Fruit fly (Drosophila melanogaster) whole organism, prepupa: ENCODE measurements around the gene CG31176.
A peak's percentile ranks its signal among the peaks of the same experiment; 100 is the strongest.

ENCODE experiments used
- CG10669 ChIP-seq: fragments of 200-800 bp; sonication (Bioruptor generic); optimal IDR thresholded peaks from 3 replicates; lab custom pipeline; 2018; ENCODE audit warnings: missing biosample characterization, mild to moderate bottlenecking, missing genetic modification characterization, moderate library complexity
- CG11294 ChIP-seq: fragments of 200-800 bp; sonication (Bioruptor generic); IDR thresholded peaks from 2 replicates; pipeline ENCODE4 v1.3.6; 2022; ENCODE audit warnings: missing biosample characterization, missing genetic modification characterization
- CG11762 ChIP-seq: fragments of 200-800 bp; sonication (Bioruptor generic); optimal IDR thresholded peaks from 3 replicates; lab custom pipeline; 2016; ENCODE audit warnings: missing biosample characterization, missing genetic modification characterization; ENCODE audit not compliant: insufficient read depth
- CG31627 ChIP-seq: fragments of 200-800 bp; sonication (Bioruptor generic); optimal IDR thresholded peaks from 3 replicates; lab custom pipeline; 2016; ENCODE audit warnings: missing biosample characterization, missing genetic modification characterization
- CG32006 ChIP-seq: fragments of 200-800 bp; sonication (Bioruptor generic); optimal IDR thresholded peaks from 3 replicates; lab custom pipeline; 2017; ENCODE audit warnings: missing biosample characterization, mild to moderate bottlenecking, missing genetic modification characterization
- CG34406 ChIP-seq: fragments of 200-800 bp; sonication (Bioruptor generic); optimal IDR thresholded peaks from 3 replicates; lab custom pipeline; 2016; ENCODE audit warnings: missing biosample characterization, missing genetic modification characterization
- CG4318 ChIP-seq: fragments of 200-800 bp; sonication (Bioruptor generic); optimal IDR thresholded peaks from 3 replicates; lab custom pipeline; 2017; ENCODE audit warnings: missing biosample characterization, mild to moderate bottlenecking, missing genetic modification characterization
- CG6276 ChIP-seq: fragments of 200-800 bp; sonication (Bioruptor generic); optimal IDR thresholded peaks from 2 replicates; lab custom pipeline; 2017; ENCODE audit warnings: missing biosample characterization, mild to moderate bottlenecking, missing genetic modification characterization
- CG6808 ChIP-seq: fragments of 200-800 bp; sonication (Bioruptor generic); optimal IDR thresholded peaks from 3 replicates; lab custom pipeline; 2017; ENCODE audit warnings: missing biosample characterization, missing genetic modification characterization, mild to moderate bottlenecking, moderate library complexity, missing genetic modification reagents
- CG8119 ChIP-seq: fragments of 200-800 bp; sonication (Bioruptor generic); IDR thresholded peaks from 3 replicates; pipeline ENCODE4 v1.3.6; 2022; ENCODE audit warnings: missing biosample characterization, missing genetic modification characterization
- CG9139 ChIP-seq: fragments of 200-800 bp; sonication (Bioruptor generic); optimal IDR thresholded peaks from 3 replicates; lab custom pipeline; 2017; ENCODE audit warnings: missing biosample characterization, mild to moderate bottlenecking, missing genetic modification characterization
- Eip75B ChIP-seq: fragments of 200-800 bp; sonication (Bioruptor generic); optimal IDR thresholded peaks from 3 replicates; lab custom pipeline; 2016; ENCODE audit warnings: missing biosample characterization, missing genetic modification characterization
- Eip78C ChIP-seq: fragments of 200-800 bp; sonication (Bioruptor generic); peaks from one replicate; lab custom pipeline; 2016; ENCODE audit warnings: missing biosample characterization, missing genetic modification characterization
- Ets96B ChIP-seq: fragments of 200-800 bp; optimal IDR thresholded peaks from 2 replicates; lab custom pipeline; 2019; ENCODE audit warnings: missing biosample characterization, mild to moderate bottlenecking, missing genetic modification characterization, moderate library complexity
- Gug ChIP-seq: fragments of 200-800 bp; sonication (Bioruptor generic); IDR thresholded peaks from 2 replicates; pipeline ENCODE4 v1.3.6; 2022; ENCODE audit warnings: missing biosample characterization, missing genetic modification characterization
- Hr39 ChIP-seq: fragments of 200-800 bp; sonication (Bioruptor generic); optimal IDR thresholded peaks from 2 replicates; lab custom pipeline; 2016; ENCODE audit warnings: missing biosample characterization, missing genetic modification characterization
- Lpt ChIP-seq: fragments of 200-800 bp; sonication (Bioruptor generic); optimal IDR thresholded peaks from 3 replicates; lab custom pipeline; 2016; ENCODE audit warnings: missing biosample characterization, missing genetic modification characterization
- Sox102F ChIP-seq: fragments of 200-800 bp; sonication (Bioruptor generic); optimal IDR thresholded peaks from 2 replicates; lab custom pipeline; 2016; ENCODE audit warnings: missing biosample characterization, mild to moderate bottlenecking, missing genetic modification characterization
- Sox14 ChIP-seq: fragments of 200-800 bp; sonication (Bioruptor generic); optimal IDR thresholded peaks from 3 replicates; lab custom pipeline; 2016; ENCODE audit warnings: missing biosample characterization, missing genetic modification characterization
- achi ChIP-seq: fragments of 200-800 bp; sonication (Bioruptor generic); optimal IDR thresholded peaks from 3 replicates; lab custom pipeline; 2016; ENCODE audit warnings: missing biosample characterization, missing genetic modification characterization
- cyc ChIP-seq: fragments of 200-800 bp; sonication (Bioruptor generic); optimal IDR thresholded peaks from 3 replicates; lab custom pipeline; 2016; ENCODE audit warnings: missing biosample characterization, missing genetic modification characterization
- dac ChIP-seq: fragments of 200-800 bp; sonication (Bioruptor generic); optimal IDR thresholded peaks from 2 replicates; lab custom pipeline; 2017; ENCODE audit warnings: missing biosample characterization, mild to moderate bottlenecking, missing genetic modification characterization
- fd59A ChIP-seq: fragments of 200-800 bp; sonication (Bioruptor generic); optimal IDR thresholded peaks from 2 replicates; lab custom pipeline; 2017; ENCODE audit warnings: missing biosample characterization, mild to moderate bottlenecking, missing genetic modification characterization, missing genetic modification reagents
- lz ChIP-seq: fragments of 200-800 bp; sonication (Bioruptor generic); optimal IDR thresholded peaks from 3 replicates; lab custom pipeline; 2016; ENCODE audit warnings: missing biosample characterization, missing genetic modification characterization
- net ChIP-seq: fragments of 200-800 bp; sonication (Bioruptor generic); optimal IDR thresholded peaks from 3 replicates; lab custom pipeline; 2016; ENCODE audit warnings: missing biosample characterization, missing genetic modification characterization
- pdm3 ChIP-seq: fragments of 200-800 bp; sonication (Bioruptor generic); optimal IDR thresholded peaks from 3 replicates; lab custom pipeline; 2016; ENCODE audit warnings: missing biosample characterization, missing genetic modification characterization
- salr ChIP-seq, 2 experiments: fragments of 200-800 bp; sonication (Bioruptor generic); optimal IDR thresholded peaks; 3 replicates each; lab custom pipeline; 2016 to 2018; ENCODE audit warnings: missing biosample characterization in 2 of 2, missing genetic modification characterization in 2 of 2, mild to moderate bottlenecking in 1 of 2
- svp ChIP-seq: fragments of 200-800 bp; sonication (Bioruptor generic); peaks from one replicate; lab custom pipeline; 2016; ENCODE audit warnings: missing biosample characterization, missing genetic modification characterization
- topi ChIP-seq: fragments of 200-800 bp; sonication (Bioruptor generic); optimal IDR thresholded peaks from 3 replicates; lab custom pipeline; 2016; ENCODE audit warnings: missing biosample characterization, missing genetic modification characterization
- vri ChIP-seq: fragments of 200-800 bp; sonication (Bioruptor generic); optimal IDR thresholded peaks from 3 replicates; lab custom pipeline; 2016; ENCODE audit warnings: missing biosample characterization, mild to moderate bottlenecking, missing genetic modification characterization

Gene CG31176

DNA sequence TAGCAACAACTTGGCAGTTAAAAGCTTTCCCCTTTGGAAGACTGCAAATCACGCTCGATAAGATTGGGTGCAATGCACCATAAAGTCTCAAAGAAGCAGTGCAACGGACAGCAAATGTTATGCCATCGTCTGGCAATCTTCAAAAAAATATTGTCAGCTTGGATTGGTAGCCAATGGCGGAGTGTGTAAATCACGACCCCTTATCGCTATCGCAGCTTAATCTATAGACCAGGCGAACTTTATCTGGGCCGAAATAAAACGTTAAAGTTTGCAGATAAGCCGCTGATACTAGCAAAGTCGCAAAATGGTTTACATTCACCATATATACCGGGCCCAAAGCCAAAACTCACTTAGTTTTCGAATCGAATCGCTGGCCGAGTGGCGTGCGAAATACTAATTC is 34.5 kb upstream of the CG31176 start, which contains the start of gene CG31198:
CG31198 (plus strand) TSS at position 351 of the 400 bp plus-strand sequence.
- TF ChIP-seq net (GFP tag; lab: Kevin White, UChicago) (no peak), vri (peak; percentile 98)

DNA sequence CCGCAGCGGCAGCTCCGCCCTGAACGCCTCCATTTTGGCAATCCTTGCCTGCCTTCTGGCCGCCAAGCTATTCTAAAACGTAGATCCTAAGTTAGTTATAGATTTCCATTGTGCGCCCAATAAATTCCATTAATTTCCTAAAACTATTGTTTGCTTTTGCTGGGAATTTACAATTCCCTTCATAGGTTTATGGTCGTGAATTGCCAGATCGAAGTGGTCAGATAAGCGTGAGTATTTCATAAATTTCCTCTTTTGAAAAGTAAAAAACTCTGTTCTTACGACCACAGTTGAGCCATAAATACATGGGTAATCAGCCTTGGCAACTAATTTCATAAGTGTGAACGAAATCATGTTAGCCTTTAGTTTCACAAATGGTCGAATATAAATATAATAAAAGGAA is 33.6 kb upstream of the CG31176 start:
- TF ChIP-seq Sox102F (no peak), Hr39 (GFP tag; lab: Kevin White, UChicago) (no peak)

DNA sequence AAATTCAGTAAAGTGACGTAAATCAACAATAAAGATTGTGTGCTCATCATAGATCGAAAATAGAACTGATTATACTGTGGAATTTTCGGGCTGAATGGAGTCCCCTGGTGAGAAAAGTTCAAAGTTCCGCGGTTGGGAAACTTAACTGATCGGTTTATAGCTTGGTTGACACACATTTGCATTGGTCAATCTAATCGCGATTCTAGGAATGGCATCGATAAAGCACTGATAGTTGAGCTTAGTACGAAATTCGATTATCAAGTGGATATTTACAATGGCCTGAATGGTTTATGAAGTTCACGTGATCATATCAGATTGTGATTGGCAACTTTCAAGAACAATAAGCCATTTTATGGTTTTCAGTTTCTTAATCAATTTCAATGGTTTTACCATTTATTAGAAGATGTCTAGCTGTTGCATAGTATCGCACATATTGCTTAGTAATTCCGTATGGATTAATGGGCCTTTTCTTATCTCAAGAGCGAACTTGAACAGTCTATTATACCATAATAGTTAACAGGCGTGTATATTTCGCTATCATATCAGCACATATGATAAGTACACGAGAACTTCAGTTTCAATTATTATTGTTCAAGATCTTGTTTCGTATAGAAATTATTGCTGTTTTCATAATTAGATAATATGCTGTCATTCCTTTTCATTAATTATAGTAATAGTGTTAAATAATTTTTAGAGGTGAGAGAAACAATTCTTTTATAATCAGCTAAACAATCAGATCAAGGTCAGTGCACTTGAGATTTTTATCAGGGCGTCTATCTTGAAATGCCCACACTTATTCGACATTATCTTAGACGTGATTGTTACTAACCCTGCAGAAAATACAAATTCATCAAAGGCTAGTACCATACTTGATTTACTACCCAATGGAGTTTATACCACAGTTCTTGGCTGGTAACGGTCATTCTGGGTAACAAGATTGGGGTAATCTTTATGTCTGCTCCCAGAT is 29.8 kb upstream of the CG31176 start, which contains the start of gene CG31233:
CG31233 (plus strand) TSS at position 900 of the 967 bp plus-strand sequence.
- TF ChIP-seq Sox14 (GFP tag; lab: Kevin White, UChicago) (no peak), Eip75B (no peak), Hr39 (GFP tag; lab: Kevin White, UChicago) (no peak), CG11294 (GFP tag; lab: Robert Waterston, UW) (no peak), net (GFP tag; lab: Kevin White, UChicago) (no peak), Lpt (GFP tag; lab: Kevin White, UChicago) (no peak), Ets96B (tag; lab: Kevin White, UChicago) (no peak)

DNA sequence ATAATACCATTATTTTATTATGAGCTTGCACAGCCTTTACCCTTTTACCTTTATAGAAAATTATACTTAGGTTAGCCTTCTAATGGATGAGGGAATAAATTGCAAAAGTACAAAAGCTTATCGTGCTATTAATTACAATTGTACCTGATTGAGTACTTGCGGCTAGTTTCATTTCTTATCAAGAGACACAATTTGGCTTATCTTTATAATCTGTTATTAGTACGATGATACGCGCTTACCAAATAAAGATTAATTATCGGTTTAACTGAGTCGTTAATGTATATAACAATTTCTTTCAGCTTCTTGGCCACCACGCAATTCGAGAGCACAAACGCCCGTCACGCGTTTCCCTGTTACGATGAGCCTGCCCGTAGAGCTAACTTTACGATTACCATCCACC is 26.4 kb upstream of the CG31176 start:
- TF ChIP-seq CG4318 (GFP tag; lab: Kevin White, UChicago), result no peak
- no peak for TF ChIP-seq dac
- TF ChIP-seq Gug, result no peak
- no peak for TF ChIP-seq CG9139 (GFP tag; lab: Kevin White, UChicago)
- TF ChIP-seq pdm3 (GFP tag; lab: Kevin White, UChicago), result no peak
- no peak for TF ChIP-seq CG11762 (GFP tag; lab: Kevin White, UChicago)
- TF ChIP-seq lz (GFP tag; lab: Kevin White, UChicago), result no peak
- TF ChIP-seq Hr39 (GFP tag; lab: Kevin White, UChicago), result no peak
- TF ChIP-seq fd59A (GFP tag; lab: Kevin White, UChicago), result no peak

DNA sequence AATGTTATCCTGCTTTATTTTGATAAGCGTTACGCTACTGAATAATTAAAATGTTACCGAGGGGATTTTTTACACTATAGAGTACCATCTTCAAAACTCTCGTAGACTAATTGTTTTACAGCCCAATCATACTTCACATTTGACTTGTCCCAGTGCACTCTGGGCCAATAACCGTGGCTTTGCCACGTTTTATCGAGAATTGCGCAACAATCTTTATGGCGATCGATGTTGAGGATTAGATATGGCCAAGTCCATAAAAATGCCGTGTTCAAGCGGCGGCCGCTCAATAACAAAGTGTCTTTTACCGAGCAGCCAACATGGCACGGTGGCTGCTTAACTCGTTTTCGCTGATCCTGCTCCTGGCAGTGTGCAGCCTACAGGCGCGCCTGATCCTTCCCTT is 25.5 kb upstream of the CG31176 start, which contains the start of gene CG31343:
CG31343 (plus strand) TSS at position 279 of the 400 bp plus-strand sequence.
- TF ChIP-seq vri (peak; percentile 70), cyc (GFP tag; lab: Kevin White, UChicago) (no peak)

DNA sequence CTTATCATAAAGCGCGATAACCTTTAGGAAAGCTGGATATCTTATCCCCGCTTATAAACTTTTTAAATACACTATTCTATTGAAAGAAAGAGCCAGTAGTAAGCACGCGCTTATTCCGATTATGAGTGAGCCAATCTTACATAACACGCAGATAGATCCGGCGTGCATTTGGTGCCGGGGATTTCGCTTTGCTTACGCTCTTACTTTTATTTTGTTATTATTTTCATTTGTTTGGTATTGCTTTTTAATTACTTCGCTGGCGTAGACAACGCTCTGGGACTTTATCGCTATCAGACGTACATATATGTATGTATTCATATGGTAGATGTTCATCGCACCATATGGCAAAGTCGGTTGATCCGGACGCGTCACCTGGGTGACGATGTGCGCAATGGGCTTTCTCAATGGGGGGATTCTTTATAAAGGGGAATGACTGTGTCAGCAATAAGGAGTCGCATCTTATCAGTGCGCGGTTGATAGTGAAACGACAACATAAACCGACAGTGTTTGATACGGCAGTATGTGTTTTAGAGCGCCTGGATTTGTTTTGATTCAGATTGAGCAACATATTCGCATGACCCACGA is 21.4 kb upstream of the CG31176 start:
- TF ChIP-seq svp (GFP tag; lab: Kevin White, UChicago), result peak; percentile 94
- no peak for TF ChIP-seq CG32006 (GFP tag; lab: Kevin White, UChicago)
- TF ChIP-seq vri, result peak; percentile 91
- TF ChIP-seq CG31627 (GFP tag; lab: Kevin White, UChicago), result no peak
- no peak for TF ChIP-seq CG34406 (GFP tag; lab: Kevin White, UChicago)

DNA sequence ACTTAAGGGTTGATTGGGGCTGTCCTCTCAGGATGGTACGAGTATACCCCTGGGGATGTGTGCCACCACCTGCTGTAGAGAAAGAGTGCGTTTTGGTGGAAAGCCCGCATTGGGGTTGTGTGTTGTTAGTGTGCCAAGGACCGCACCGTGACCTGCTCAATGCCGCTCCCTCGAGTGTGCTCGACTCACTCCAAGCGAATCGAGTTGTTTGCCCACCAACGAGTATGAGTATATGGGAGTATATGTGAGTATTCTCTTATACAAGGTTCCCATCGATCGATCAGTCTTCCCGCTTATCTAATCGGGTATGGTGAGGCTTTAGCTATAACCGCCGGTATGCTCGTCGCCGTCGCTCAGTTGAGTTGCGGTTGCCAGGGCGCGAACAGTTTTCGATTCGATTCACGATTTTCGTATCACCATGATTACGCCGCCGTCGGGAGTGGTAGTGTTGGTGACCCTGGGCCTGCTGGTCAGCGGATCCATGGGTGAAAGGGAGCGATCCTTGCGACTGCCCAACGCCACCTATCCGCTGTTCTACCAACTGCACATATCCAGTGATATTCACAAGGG is 20.4 kb upstream of the CG31176 start, which contains the start of gene CG5849:
CG5849 (plus strand) TSS at position 356 of the 570 bp plus-strand sequence.
- TF ChIP-seq CG6808 (GFP tag; lab: Kevin White, UChicago), result no peak
- no peak for TF ChIP-seq CG8119 (GFP tag; lab: Robert Waterston, UW)
- TF ChIP-seq topi (GFP tag; lab: Kevin White, UChicago), result no peak
- TF ChIP-seq Lpt (GFP tag; lab: Kevin White, UChicago), result no peak
- no peak for TF ChIP-seq Gug
- TF ChIP-seq salr (GFP tag; optimal IDR thresholded peaks at IDR 0.05; lab: Kevin White, UChicago), result no peak
- no peak for TF ChIP-seq CG10669 (GFP tag; lab: Kevin White, UChicago)
- no peak for TF ChIP-seq Sox102F
- peak; percentile 92 for TF ChIP-seq svp (GFP tag; lab: Kevin White, UChicago)
- TF ChIP-seq Eip78C, result no peak
- TF ChIP-seq vri, result peak; percentile 57
- no peak for TF ChIP-seq CG6276 (GFP tag; lab: Kevin White, UChicago)
- no peak for TF ChIP-seq achi (GFP tag; lab: Kevin White, UChicago)
